Fruit fly (Drosophila melanogaster): Measurements from ENCODE around the gene Set8.

DNA sequence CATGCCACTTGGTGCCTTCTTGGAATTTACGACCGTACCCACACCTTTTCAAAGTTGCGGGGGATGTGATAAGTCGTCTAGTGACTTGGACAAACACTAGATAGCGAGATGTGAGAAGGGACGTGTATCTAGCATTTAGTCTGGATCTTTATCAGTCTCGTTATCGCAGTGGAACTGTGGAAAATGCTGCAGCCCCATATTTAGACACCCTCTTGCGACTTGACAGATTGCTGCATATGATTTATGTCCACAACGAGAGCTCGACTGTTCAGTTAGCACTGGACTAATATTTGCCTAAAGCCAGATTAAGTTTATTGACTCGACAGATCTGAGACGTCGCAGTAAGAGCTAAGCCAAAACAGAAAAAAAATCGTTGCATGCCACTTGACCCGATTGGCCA is 15.9 kb upstream of the Set8 start:
- TF ChIP-seq CTCF (optimal IDR thresholded peaks at IDR 0.05): no peak
- no peak for TF ChIP-seq CG8478 (optimal IDR thresholded peaks at IDR 0.05)
